Fruit fly (Drosophila melanogaster) whole organism, wandering third instar larva: ENCODE results near the gene aspr.

Experiments used
- Abd-B ChIP-seq: fragments of >200 bp; optimal IDR thresholded peaks from 2 replicates; lab custom pipeline; 2017; ENCODE audit warnings: missing biosample characterization, missing genetic modification characterization
- CG32264 ChIP-seq: fragments of 200-800 bp; sonication (Bioruptor generic); optimal IDR thresholded peaks from 2 replicates; lab custom pipeline; 2016; ENCODE audit warnings: missing biosample characterization, missing genetic modification characterization
- CG9705 ChIP-seq: fragments of 200-800 bp; sonication (Bioruptor generic); optimal IDR thresholded peaks from 2 replicates; lab custom pipeline; 2018; ENCODE audit warnings: missing biosample characterization, mild to moderate bottlenecking, missing genetic modification characterization
- CrebA ChIP-seq: fragments of 200-800 bp; sonication (Bioruptor generic); optimal IDR thresholded peaks from 2 replicates; lab custom pipeline; 2016; ENCODE audit warnings: missing biosample characterization, mild to moderate bottlenecking, missing genetic modification characterization, borderline replicate concordance
- Dfd ChIP-seq: fragments of >200 bp; optimal IDR thresholded peaks from 2 replicates; lab custom pipeline; 2017; ENCODE audit warnings: missing biosample characterization, missing genetic modification characterization
- Dif ChIP-seq: fragments of 200-275, 200-300 bp; sonication (Bioruptor generic); optimal IDR thresholded peaks from 2 replicates; lab custom pipeline; 2018; ENCODE audit warnings: missing biosample characterization, missing genetic modification characterization; ENCODE audit not compliant: partially characterized antibody
- GATAd ChIP-seq: sonication (Bioruptor generic); optimal IDR thresholded peaks from 2 replicates; lab custom pipeline; 2016; ENCODE audit warnings: missing biosample characterization, missing genetic modification characterization
- HLH106 ChIP-seq: fragments of 200-800 bp; optimal IDR thresholded peaks from 3 replicates; lab custom pipeline; 2019; ENCODE audit warnings: missing biosample characterization, mild to moderate bottlenecking, missing genetic modification characterization, moderate library complexity
- Hnf4 ChIP-seq: fragments of 200-800 bp; sonication (Bioruptor generic); optimal IDR thresholded peaks from 2 replicates; lab custom pipeline; 2016; ENCODE audit warnings: missing biosample characterization, mild to moderate bottlenecking, missing genetic modification characterization
- Hr78 ChIP-seq: fragments of >200 bp; optimal IDR thresholded peaks from 2 replicates; lab custom pipeline; 2017; ENCODE audit warnings: missing biosample characterization, missing genetic modification characterization
- Hr83 ChIP-seq: fragments of 200-300 bp; sonication (Bioruptor generic); optimal IDR thresholded peaks from 2 replicates; lab custom pipeline; 2016; ENCODE audit warnings: missing biosample characterization, mild to moderate bottlenecking, missing genetic modification characterization, moderate library complexity; ENCODE audit not compliant: poor library complexity, severe bottlenecking
- Jra ChIP-seq: sonication (Bioruptor generic); optimal IDR thresholded peaks from 2 replicates; lab custom pipeline; 2016; ENCODE audit warnings: missing biosample characterization, missing genetic modification characterization
- Mio ChIP-seq: sonication (Bioruptor generic); optimal IDR thresholded peaks from 2 replicates; lab custom pipeline; 2016; ENCODE audit warnings: missing biosample characterization, missing genetic modification characterization
- N ChIP-seq: fragments of >200 bp; optimal IDR thresholded peaks from 2 replicates; lab custom pipeline; 2018; ENCODE audit warnings: missing biosample characterization, missing external identifiers, missing genetic modification characterization
- OdsH ChIP-seq: fragments of 200-800 bp; sonication (Bioruptor generic); optimal IDR thresholded peaks from 2 replicates; lab custom pipeline; 2016; ENCODE audit warnings: missing biosample characterization, mild to moderate bottlenecking, missing genetic modification characterization
- Rel ChIP-seq, 2 experiments: fragments of 200-800 bp; sonication (Bioruptor generic) in 1 of 2; optimal IDR thresholded peaks; 2 replicates in 1 of 2; 3 replicates in 1 of 2; lab custom pipeline; 2016 to 2019; ENCODE audit warnings: mild to moderate bottlenecking in 2 of 2, missing biosample characterization in 2 of 2, missing genetic modification characterization in 2 of 2, moderate library complexity in 1 of 2
- Sp1 ChIP-seq: fragments of 200-800 bp; sonication (Bioruptor generic); optimal IDR thresholded peaks from 3 replicates; lab custom pipeline; 2019; ENCODE audit warnings: missing biosample characterization, mild to moderate bottlenecking, missing genetic modification characterization, moderate library complexity
- Vsx2 ChIP-seq: fragments of 200-300, 225-300 bp; sonication (Bioruptor generic); optimal IDR thresholded peaks from 2 replicates; lab custom pipeline; 2018; ENCODE audit warnings: missing biosample characterization, missing genetic modification characterization; ENCODE audit not compliant: partially characterized antibody
- br ChIP-seq: fragments of 200-800 bp; sonication (Bioruptor generic); optimal IDR thresholded peaks from 2 replicates; lab custom pipeline; 2016; ENCODE audit warnings: missing biosample characterization, missing genetic modification characterization
- dl ChIP-seq, 2 experiments: fragments of 175-275, 200-275 bp in 1 of 2; fragments of 200-275 bp in 1 of 2; sonication (Bioruptor generic); optimal IDR thresholded peaks; lab custom pipeline; 2018; ENCODE audit warnings: mild to moderate bottlenecking in 2 of 2, missing biosample characterization in 2 of 2, missing genetic modification characterization in 2 of 2, moderate library complexity in 2 of 2; ENCODE audit not compliant: partially characterized antibody in 2 of 2, insufficient read depth in 1 of 2
- dmrt93B ChIP-seq: fragments of 200-800 bp; sonication (Bioruptor generic); optimal IDR thresholded peaks from 2 replicates; lab custom pipeline; 2018; ENCODE audit warnings: missing biosample characterization, mild to moderate bottlenecking, missing genetic modification characterization
- dsf ChIP-seq: sonication (Bioruptor generic); optimal IDR thresholded peaks from 2 replicates; lab custom pipeline; 2016; ENCODE audit warnings: missing biosample characterization, missing genetic modification characterization, borderline replicate concordance
- ey ChIP-seq: fragments of 200-800 bp; sonication (Bioruptor generic); optimal IDR thresholded peaks from 2 replicates; lab custom pipeline; 2016; ENCODE audit warnings: missing biosample characterization, missing genetic modification characterization
- foxo ChIP-seq, 2 experiments: fragments of 200-800 bp; sonication (Bioruptor generic); optimal IDR thresholded peaks; 2 replicates in 1 of 2; 3 replicates in 1 of 2; lab custom pipeline; 2016 to 2017; ENCODE audit warnings: missing biosample characterization in 2 of 2, missing genetic modification characterization in 2 of 2
- fru ChIP-seq: fragments of 200-800 bp; sonication (Bioruptor generic); optimal IDR thresholded peaks from 3 replicates; lab custom pipeline; 2016; ENCODE audit warnings: missing biosample characterization, mild to moderate bottlenecking, missing genetic modification characterization
- h ChIP-seq: fragments of 200-800 bp; sonication (Bioruptor generic); optimal IDR thresholded peaks from 3 replicates; lab custom pipeline; 2016; ENCODE audit warnings: missing biosample characterization, mild to moderate bottlenecking, missing genetic modification characterization
- jim ChIP-seq: fragments of 175-275, 200-325 bp; sonication (Bioruptor generic); optimal IDR thresholded peaks from 2 replicates; lab custom pipeline; 2016; ENCODE audit warnings: missing biosample characterization, mild to moderate bottlenecking, missing genetic modification characterization
- lola ChIP-seq: fragments of >200 bp; optimal IDR thresholded peaks from 2 replicates; lab custom pipeline; 2017; ENCODE audit warnings: missing biosample characterization, missing genetic modification characterization
- pan ChIP-seq: fragments of >200 bp; optimal IDR thresholded peaks from 2 replicates; lab custom pipeline; 2017
- psq ChIP-seq: fragments of 200-800 bp; sonication (Bioruptor generic); optimal IDR thresholded peaks from 3 replicates; lab custom pipeline; 2017; ENCODE audit warnings: missing biosample characterization, mild to moderate bottlenecking, missing genetic modification characterization, moderate library complexity
- rgr ChIP-seq: fragments of 200-800 bp; sonication (Bioruptor generic); optimal IDR thresholded peaks from 3 replicates; lab custom pipeline; 2016; ENCODE audit warnings: missing biosample characterization, mild to moderate bottlenecking, missing genetic modification characterization
- sage ChIP-seq: fragments of 200-800 bp; sonication (Bioruptor generic); optimal IDR thresholded peaks from 2 replicates; lab custom pipeline; 2016; ENCODE audit warnings: missing biosample characterization, mild to moderate bottlenecking, missing genetic modification characterization
- sv ChIP-seq: fragments of 200-800 bp; sonication (Bioruptor generic); optimal IDR thresholded peaks from 3 replicates; lab custom pipeline; 2016; ENCODE audit warnings: missing biosample characterization, missing genetic modification characterization
- tai ChIP-seq: sonication (Bioruptor generic); optimal IDR thresholded peaks from 2 replicates; lab custom pipeline; 2016; ENCODE audit warnings: missing biosample characterization, missing genetic modification characterization
- usp ChIP-seq: fragments of >200 bp; optimal IDR thresholded peaks from 2 replicates; lab custom pipeline; 2017; ENCODE audit warnings: missing biosample characterization, missing genetic modification characterization

The aspr gene

dm6 chrX:20158943-20159385, 11.0 kb downstream of the aspr start:
- peak; percentile 50 for TF ChIP-seq h (GFP tag; lab: Kevin White, UChicago)
- TF ChIP-seq Hr83 (GFP tag; lab: Kevin White, UChicago) = peak; percentile 62
- peak; percentile 11 for TF ChIP-seq Sp1
- TF ChIP-seq CG32264 = no peak
- peak; percentile 77 for TF ChIP-seq Dif (GFP tag; lab: Kevin White, UChicago)
- no peak for TF ChIP-seq psq (GFP tag; lab: Kevin White, UChicago)
- no peak for TF ChIP-seq N (GFP tag; lab: Kevin White, UChicago)
- TF ChIP-seq br = no peak
- peak in 1 of 2 experiments; percentile 86 for TF ChIP-seq dl (GFP tag; optimal IDR thresholded peaks at IDR 0.05; lab: Kevin White, UChicago; ENCODE audit: insufficient read depth in 1 of 2, partially characterized antibody in 2 of 2)
- TF ChIP-seq jim = peak; percentile 89

dm6 chrX:20159679-20160140, 11.8 kb downstream of the aspr start, which contains the start of gene Rab35:
Gene Rab35, minus strand, starts transcription at chrX:20159872.
- TF ChIP-seq Hr78 (no peak), sage (GFP tag; lab: Kevin White, UChicago) (peak; percentile 2), OdsH (no peak), sv (GFP tag; lab: Kevin White, UChicago) (peak; percentile 24), psq (GFP tag; lab: Kevin White, UChicago) (no peak), fru (GFP tag; lab: Kevin White, UChicago) (no peak), usp (GFP tag; lab: Kevin White, UChicago) (no peak), br (no peak), GATAd (GFP tag; lab: Kevin White, UChicago) (no peak), Dfd (GFP tag; lab: Kevin White, UChicago) (no peak), Abd-B (GFP tag; lab: Kevin White, UChicago) (no peak), dsf (peak; percentile 4), Vsx2 (GFP tag; lab: Kevin White, UChicago) (no peak), jim (no peak), pan (lab: Kevin White, UChicago) (no peak), Sp1 (no peak), N (GFP tag; lab: Kevin White, UChicago) (no peak), rgr (peak; percentile 17), dmrt93B (GFP tag; lab: Kevin White, UChicago) (no peak), Rel (GFP tag; optimal IDR thresholded peaks at IDR 0.05; lab: Kevin White, UChicago) (no peak), Rel (tag; optimal IDR thresholded peaks at IDR 0.05; lab: Kevin White, UChicago) (no peak), tai (GFP tag; lab: Kevin White, UChicago) (no peak), CG9705 (GFP tag; lab: Kevin White, UChicago) (no peak), h (GFP tag; lab: Kevin White, UChicago) (peak; percentile 29), Jra (peak; percentile 40), Hnf4 (GFP tag; lab: Kevin White, UChicago) (peak; percentile 43), HLH106 (no peak), ey (GFP tag; lab: Kevin White, UChicago) (no peak), foxo (GFP tag; optimal IDR thresholded peaks at IDR 0.05; lab: Kevin White, UChicago) (peak in 1 of 2 experiments; percentile 0), Hr83 (GFP tag; lab: Kevin White, UChicago) (no peak), Mio (no peak), lola (no peak), CG32264 (no peak), CrebA (no peak)
- TF ChIP-seq, all 38 proteins: peak for 8

dm6 chrX:20162586-20162985, 14.7 kb downstream of the aspr start:
- TF ChIP-seq HLH106 (peak; percentile 21), sv (GFP tag; lab: Kevin White, UChicago) (no peak), CG32264 (no peak), foxo (GFP tag; optimal IDR thresholded peaks at IDR 0.05; lab: Kevin White, UChicago) (peak in 1 of 2 experiments; percentile 5), jim (no peak), dmrt93B (GFP tag; lab: Kevin White, UChicago) (no peak)
- TF ChIP-seq, all 38 proteins: peak for 2
